Fruit fly (Drosophila melanogaster) whole organism: Measurements from ENCODE around the gene Obp83cd.

Source experiments
- EcR ChIP-seq, 2 experiments: fragments of >200 bp; optimal IDR thresholded peaks; 2 replicates each; lab custom pipeline; 2017; ENCODE audit warnings: missing biosample characterization in 2 of 2, missing genetic modification characterization in 2 of 2, missing genetic modification reagents in 2 of 2
- pan ChIP-seq: fragments of >200 bp; optimal IDR thresholded peaks from 2 replicates; lab custom pipeline; 2017
- usp ChIP-seq: fragments of >200 bp; optimal IDR thresholded peaks from 2 replicates; lab custom pipeline; 2017; ENCODE audit warnings: missing biosample characterization, missing genetic modification characterization, mixed read lengths

DNA sequence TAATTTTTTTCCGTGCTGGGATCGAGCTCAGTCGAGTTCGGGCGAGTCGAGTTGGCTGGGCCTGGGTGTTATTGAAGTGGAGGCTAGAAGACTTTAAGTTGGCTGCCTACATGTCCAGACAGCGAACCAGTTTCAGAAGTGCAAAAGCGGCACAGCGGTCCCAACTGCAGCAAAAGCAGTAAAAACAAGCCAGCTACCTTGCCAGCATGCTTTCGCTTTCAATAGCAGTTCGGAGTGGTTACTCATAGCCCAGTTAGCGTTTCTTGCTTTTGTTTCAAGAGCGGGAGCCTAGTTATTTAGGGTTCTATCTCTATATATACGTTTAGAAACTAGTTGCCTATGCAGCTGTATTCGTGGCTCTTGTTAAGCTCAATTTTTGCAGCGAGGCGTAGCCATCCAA lies 5.2 kb upstream of the Obp83cd start:
- TF ChIP-seq pan (lab: Kevin White, UChicago), result no peak
- TF ChIP-seq EcR (GFP tag; optimal IDR thresholded peaks at IDR 0.05; lab: Kevin White, UChicago), result no peak
- no peak for TF ChIP-seq usp
